Worm (Caenorhabditis elegans) whole organism, early embryonic: ENCODE results near the gene R11A8.1.

Experiments
- B0310.2 ChIP-seq: sonication (generic microtip); optimal IDR thresholded peaks from 2 replicates; lab custom pipeline; 2016; ENCODE audit warnings: mild to moderate bottlenecking, missing genetic modification characterization, missing compliant biosample characterization
- F13C5.2 ChIP-seq: sonication (generic microtip); optimal IDR thresholded peaks from 2 replicates; lab custom pipeline; 2017; ENCODE audit warnings: mild to moderate bottlenecking, missing genetic modification characterization, inconsistent platforms, missing compliant biosample characterization
- aly-1 ChIP-seq: sonication (generic microtip); optimal IDR thresholded peaks from 2 replicates; lab custom pipeline; 2016; ENCODE audit warnings: missing genetic modification characterization, missing compliant biosample characterization
- ama-1 ChIP-seq: fragments of 150-350 bp; optimal IDR thresholded peaks from 2 replicates; lab custom pipeline; 2014
- ceh-13 ChIP-seq: fragments of 200-800 bp; sonication (Bioruptor generic); optimal IDR thresholded peaks from 2 replicates; lab custom pipeline; 2018; ENCODE audit warnings: mild to moderate bottlenecking, missing genetic modification characterization, missing compliant biosample characterization
- ceh-36 ChIP-seq: sonication (generic microtip); optimal IDR thresholded peaks from 2 replicates; lab custom pipeline; 2016; ENCODE audit warnings: missing genetic modification characterization, inconsistent platforms, missing compliant biosample characterization
- ets-7 ChIP-seq: sonication (generic microtip); optimal IDR thresholded peaks from 2 replicates; lab custom pipeline; 2016; ENCODE audit warnings: missing genotype, missing genetic modification characterization, missing compliant biosample characterization
- flt-1 ChIP-seq: fragments of 200-800 bp; sonication (Bioruptor generic); IDR thresholded peaks from 2 replicates; pipeline ENCODE4 v1.3.6; 2022; ENCODE audit warnings: missing genetic modification characterization, missing compliant biosample characterization
- hmbx-1 ChIP-seq: sonication (generic microtip); optimal IDR thresholded peaks from 2 replicates; lab custom pipeline; 2016; ENCODE audit warnings: mild to moderate bottlenecking, missing genetic modification characterization, missing compliant biosample characterization
- hmg-4 ChIP-seq: fragments of 200-800 bp; sonication (Bioruptor generic); optimal IDR thresholded peaks from 2 replicates; lab custom pipeline; 2018; ENCODE audit warnings: mild to moderate bottlenecking, missing genetic modification characterization, missing compliant biosample characterization
- hnd-1 ChIP-seq: sonication (generic microtip); optimal IDR thresholded peaks from 2 replicates; lab custom pipeline; 2016; ENCODE audit warnings: missing genetic modification characterization, missing compliant biosample characterization
- pes-1 ChIP-seq: fragments of 200-800 bp; sonication (Bioruptor generic); IDR thresholded peaks from 2 replicates; pipeline ENCODE4 v1.3.6; 2022; ENCODE audit warnings: missing genetic modification reagents, missing genetic modification characterization, missing compliant biosample characterization
- scrt-1 ChIP-seq: fragments of 200-800 bp; sonication (Bioruptor generic); IDR thresholded peaks from 2 replicates; pipeline ENCODE4 v1.3.6; 2022; ENCODE audit warnings: missing genetic modification characterization, missing compliant biosample characterization
- sea-1 ChIP-seq: fragments of 200-800 bp; sonication (Bioruptor generic); conservative IDR thresholded peaks from 2 replicates; pipeline ENCODE4 v1.3.6; 2022; ENCODE audit warnings: missing genetic modification characterization, missing compliant biosample characterization
- tbx-11 ChIP-seq: fragments of 200-800 bp; sonication (Bioruptor generic); IDR thresholded peaks from 2 replicates; pipeline ENCODE4 v1.3.6; 2022; ENCODE audit warnings: missing genetic modification characterization, missing compliant biosample characterization
- tbx-37 ChIP-seq: fragments of 200-800 bp; sonication (Bioruptor generic); conservative IDR thresholded peaks from 2 replicates; pipeline ENCODE4 v1.3.6; 2022; ENCODE audit warnings: missing genetic modification reagents, missing genetic modification characterization, missing compliant biosample characterization
- tra-4 ChIP-seq: sonication (generic microtip); optimal IDR thresholded peaks from 2 replicates; lab custom pipeline; 2017; ENCODE audit warnings: missing genetic modification characterization, missing compliant biosample characterization

Gene R11A8.1

ce11 chrIV:10387113-10387512, 30.1 kb upstream of the R11A8.1 start, which contains the start of gene nfu-1:
Gene nfu-1 (plus strand): TSS chrIV:10387413.
- TF ChIP-seq sea-1 (GFP tag; lab: Robert Waterston, UW): no peak
- TF ChIP-seq F13C5.2: no peak
- TF ChIP-seq tra-4 (tag; lab: Kevin White, UChicago): no peak
- TF ChIP-seq hnd-1 (tag; lab: Kevin White, UChicago): no peak
- TF ChIP-seq hmbx-1 (tag; lab: Kevin White, UChicago): no peak
- no peak for TF ChIP-seq B0310.2 (tag; lab: Kevin White, UChicago)
- no peak for TF ChIP-seq tbx-11 (GFP tag; lab: Robert Waterston, UW)

ce11 chrIV:10382894-10383293, 25.9 kb upstream of the R11A8.1 start:
- no peak for TF ChIP-seq ets-7
- TF ChIP-seq ama-1 (lab: Kevin White, UChicago): no peak
- no peak for TF ChIP-seq hmbx-1 (tag; lab: Kevin White, UChicago)
- TF ChIP-seq F13C5.2: no peak
- TF ChIP-seq sea-1 (GFP tag; lab: Robert Waterston, UW): no peak
- TF ChIP-seq B0310.2 (tag; lab: Kevin White, UChicago): no peak
- TF ChIP-seq tra-4 (tag; lab: Kevin White, UChicago): no peak
- TF ChIP-seq aly-1 (tag; lab: Kevin White, UChicago): no peak
- no peak for TF ChIP-seq ceh-13 (GFP tag; lab: Kevin White, UChicago)
- no peak for TF ChIP-seq ceh-36
- TF ChIP-seq hnd-1 (tag; lab: Kevin White, UChicago): no peak

- no peak for TF ChIP-seq scrt-1 (GFP tag; lab: Robert Waterston, UW)
Observed at ce11 chrIV:10381035-10381434, 24.1 kb upstream of the R11A8.1 start.

- no peak for TF ChIP-seq B0310.2 (tag; lab: Kevin White, UChicago)
- TF ChIP-seq tbx-37 (GFP tag; lab: Robert Waterston, UW): no peak; the same call in 1 of the 2 replicates
- no peak for TF ChIP-seq hnd-1 (tag; lab: Kevin White, UChicago)
- TF ChIP-seq F13C5.2: peak; percentile 4
- TF ChIP-seq hmg-4: peak; percentile 37
Observed at ce11 chrIV:10380626-10381025, 23.7 kb upstream of the R11A8.1 start.

ce11 chrIV:10374601-10375000, 17.6 kb upstream of the R11A8.1 start, which contains the start of gene mask-1:
Gene mask-1 (plus strand): TSS chrIV:10374901.
- no peak for TF ChIP-seq B0310.2 (tag; lab: Kevin White, UChicago)
- no peak for TF ChIP-seq tbx-11 (GFP tag; lab: Robert Waterston, UW)
- TF ChIP-seq tbx-37 (GFP tag; lab: Robert Waterston, UW): no peak
- no peak for TF ChIP-seq ets-7
- no peak for TF ChIP-seq pes-1 (GFP tag; lab: Robert Waterston, UW)
- no peak for TF ChIP-seq scrt-1 (GFP tag; lab: Robert Waterston, UW)
- no peak for TF ChIP-seq flt-1 (GFP tag; lab: Robert Waterston, UW)
- no peak for TF ChIP-seq hmg-4
- no peak for TF ChIP-seq ceh-36
- TF ChIP-seq hnd-1 (tag; lab: Kevin White, UChicago): no peak
- no peak for TF ChIP-seq ceh-13 (GFP tag; lab: Kevin White, UChicago)
- TF ChIP-seq hmbx-1 (tag; lab: Kevin White, UChicago): no peak
- TF ChIP-seq F13C5.2: no peak
- TF ChIP-seq aly-1 (tag; lab: Kevin White, UChicago): no peak

ce11 chrIV:10373772-10374288, 16.9 kb upstream of the R11A8.1 start, which contains the start of gene mpz-5:
Gene mpz-5 (minus strand): TSS chrIV:10373822.
- TF ChIP-seq ets-7 (no peak), flt-1 (GFP tag; lab: Robert Waterston, UW) (no peak), ama-1 (lab: Kevin White, UChicago) (no peak), sea-1 (GFP tag; lab: Robert Waterston, UW) (no peak), F13C5.2 (peak; percentile 65), scrt-1 (GFP tag; lab: Robert Waterston, UW) (no peak), ceh-13 (GFP tag; lab: Kevin White, UChicago) (no peak), aly-1 (tag; lab: Kevin White, UChicago) (no peak), tbx-11 (GFP tag; lab: Robert Waterston, UW) (no peak), pes-1 (GFP tag; lab: Robert Waterston, UW) (no peak; the same call in 1 of the 2 replicates), hnd-1 (tag; lab: Kevin White, UChicago) (no peak), hmg-4 (peak; percentile 26), ceh-36 (peak; percentile 13), tbx-37 (GFP tag; lab: Robert Waterston, UW) (no peak), B0310.2 (tag; lab: Kevin White, UChicago) (no peak), tra-4 (tag; lab: Kevin White, UChicago) (no peak), hmbx-1 (tag; lab: Kevin White, UChicago) (no peak)

- TF ChIP-seq hmbx-1 (tag; lab: Kevin White, UChicago) (no peak), tra-4 (tag; lab: Kevin White, UChicago) (no peak), ceh-36 (no peak), scrt-1 (GFP tag; lab: Robert Waterston, UW) (no peak)
Observed at ce11 chrIV:10368326-10368725, 11.4 kb upstream of the R11A8.1 start, which contains the start of gene iars-1. Gene iars-1 (plus strand): TSS chrIV:10368601.

- TF ChIP-seq ets-7 (no peak), ceh-36 (no peak), flt-1 (GFP tag; lab: Robert Waterston, UW) (no peak), tbx-37 (GFP tag; lab: Robert Waterston, UW) (no peak), scrt-1 (GFP tag; lab: Robert Waterston, UW) (no peak), tra-4 (tag; lab: Kevin White, UChicago) (no peak), B0310.2 (tag; lab: Kevin White, UChicago) (no peak), hmbx-1 (tag; lab: Kevin White, UChicago) (no peak), F13C5.2 (no peak), hmg-4 (no peak), hnd-1 (tag; lab: Kevin White, UChicago) (no peak), ceh-13 (GFP tag; lab: Kevin White, UChicago) (no peak), aly-1 (tag; lab: Kevin White, UChicago) (no peak), pes-1 (GFP tag; lab: Robert Waterston, UW) (no peak), ama-1 (lab: Kevin White, UChicago) (no peak), sea-1 (GFP tag; lab: Robert Waterston, UW) (no peak), tbx-11 (GFP tag; lab: Robert Waterston, UW) (no peak)
Observed at ce11 chrIV:10367740-10368246, 10.8 kb upstream of the R11A8.1 start, which contains the start of gene pges-2. Gene pges-2 (minus strand): TSS chrIV:10367790.
